Worm (Caenorhabditis elegans) whole organism, L2 larva: ENCODE results near the gene F21H7.12.

Source experiments
- Y55F3AM.14 ChIP-seq: fragments of 200-800 bp; sonication (Bioruptor generic); optimal IDR thresholded peaks from 2 replicates; lab custom pipeline; 2018; ENCODE audit warnings: mild to moderate bottlenecking, missing genetic modification characterization, missing compliant biosample characterization
- aly-2 ChIP-seq: fragments of 150-350 bp; optimal IDR thresholded peaks from 2 replicates; lab custom pipeline; 2014; ENCODE audit warnings: missing biosample characterization, missing genetic modification characterization
- ama-1 ChIP-seq: fragments of 150-350 bp; optimal IDR thresholded peaks from 2 replicates; lab custom pipeline; 2018; ENCODE audit warnings: inconsistent platforms
- blmp-1 ChIP-seq: sonication (generic microtip); optimal IDR thresholded peaks from 2 replicates; lab custom pipeline; 2017; ENCODE audit warnings: missing genetic modification characterization, mild to moderate bottlenecking, missing compliant biosample characterization, antibody characterized with exemption, moderate library complexity; ENCODE audit not compliant: insufficient read depth
- crh-2 ChIP-seq: sonication (generic microtip); optimal IDR thresholded peaks from 2 replicates; lab custom pipeline; 2017; ENCODE audit warnings: missing biosample characterization, missing genetic modification characterization
- dmd-4 ChIP-seq: sonication (generic microtip); optimal IDR thresholded peaks from 2 replicates; lab custom pipeline; 2017; ENCODE audit warnings: missing biosample characterization, missing genetic modification characterization
- egl-27 ChIP-seq: sonication (generic microtip); optimal IDR thresholded peaks from 3 replicates; lab custom pipeline; 2017; ENCODE audit warnings: missing biosample characterization, missing genetic modification reagents, missing genetic modification characterization
- elt-1 ChIP-seq: fragments of 150-350 bp; optimal IDR thresholded peaks from 2 replicates; lab custom pipeline; 2014; ENCODE audit warnings: missing biosample characterization, missing genetic modification characterization
- fos-1 ChIP-seq: fragments of 150-350 bp; optimal IDR thresholded peaks from 2 replicates; lab custom pipeline; 2014; ENCODE audit warnings: missing biosample characterization, missing genetic modification characterization
- gmeb-1 ChIP-seq: fragments of 150-350 bp; optimal IDR thresholded peaks from 2 replicates; lab custom pipeline; 2014; ENCODE audit warnings: missing biosample characterization, missing genetic modification characterization
- lin-11 ChIP-seq: fragments of 150-350 bp; sonication (generic microtip); optimal IDR thresholded peaks from 2 replicates; lab custom pipeline; 2014; ENCODE audit warnings: missing biosample characterization, missing genetic modification characterization, inconsistent platforms, mixed read lengths
- lin-13 ChIP-seq: fragments of 150-350 bp; optimal IDR thresholded peaks from 2 replicates; lab custom pipeline; 2014; ENCODE audit warnings: missing biosample characterization, missing genetic modification reagents, missing genetic modification characterization
- lin-39 ChIP-seq: fragments of 150-350 bp; optimal IDR thresholded peaks from 2 replicates; lab custom pipeline; 2014; ENCODE audit warnings: missing biosample characterization, missing genetic modification reagents, missing genetic modification characterization
- lsy-2 ChIP-seq, 2 experiments: fragments of 150-350 bp in 1 of 2; sonication (generic microtip) in 1 of 2; optimal IDR thresholded peaks; 2 replicates each; lab custom pipeline; 2014 to 2017; ENCODE audit warnings: missing biosample characterization in 2 of 2, missing genetic modification characterization in 2 of 2
- mab-5 ChIP-seq: fragments of 150-350 bp; optimal IDR thresholded peaks from 2 replicates; lab custom pipeline; 2014; ENCODE audit warnings: missing biosample characterization, missing genetic modification characterization
- mbf-1 ChIP-seq: sonication (generic microtip); optimal IDR thresholded peaks from 2 replicates; lab custom pipeline; 2017; ENCODE audit warnings: missing biosample characterization, missing genetic modification characterization
- nhr-10 ChIP-seq: sonication (generic microtip); optimal IDR thresholded peaks from 2 replicates; lab custom pipeline; 2017; ENCODE audit warnings: missing biosample characterization, missing genetic modification characterization
- nhr-11 ChIP-seq: fragments of 150-350 bp; optimal IDR thresholded peaks from 2 replicates; lab custom pipeline; 2014; ENCODE audit warnings: missing biosample characterization, missing genetic modification characterization
- nhr-12 ChIP-seq: fragments of 150-350 bp; optimal IDR thresholded peaks from 2 replicates; lab custom pipeline; 2014; ENCODE audit warnings: missing biosample characterization, missing genetic modification characterization
- nhr-129 ChIP-seq: fragments of 150-350 bp; optimal IDR thresholded peaks from 2 replicates; lab custom pipeline; 2014; ENCODE audit warnings: missing biosample characterization, missing genetic modification characterization
- nhr-23 ChIP-seq: fragments of 150-350 bp; optimal IDR thresholded peaks from 2 replicates; lab custom pipeline; 2014; ENCODE audit warnings: missing biosample characterization, missing genetic modification reagents, missing genetic modification characterization
- nhr-237 ChIP-seq: fragments of 150-350 bp; optimal IDR thresholded peaks from 2 replicates; lab custom pipeline; 2014; ENCODE audit warnings: missing biosample characterization, missing genetic modification characterization
- nhr-25 ChIP-seq: fragments of 150-350 bp; sonication (generic microtip); optimal IDR thresholded peaks from 3 replicates; lab custom pipeline; 2014; ENCODE audit warnings: missing biosample characterization, missing genetic modification characterization
- nhr-6 ChIP-seq: fragments of 150-350 bp; optimal IDR thresholded peaks from 2 replicates; lab custom pipeline; 2014; ENCODE audit warnings: missing biosample characterization, missing genetic modification characterization
- peb-1 ChIP-seq: fragments of 150-350 bp; optimal IDR thresholded peaks from 2 replicates; lab custom pipeline; 2014; ENCODE audit warnings: missing biosample characterization, missing genetic modification characterization
- sem-4 ChIP-seq: fragments of 150-350 bp; optimal IDR thresholded peaks from 2 replicates; lab custom pipeline; 2014; ENCODE audit warnings: missing biosample characterization, missing genetic modification reagents, missing genetic modification characterization
- skn-1 ChIP-seq: sonication (generic microtip); optimal IDR thresholded peaks from 2 replicates; lab custom pipeline; 2017; ENCODE audit warnings: missing biosample characterization, missing genetic modification characterization
- sma-9 ChIP-seq, 2 experiments: fragments of 150-350 bp in 1 of 2; sonication (generic microtip) in 1 of 2; optimal IDR thresholded peaks; 2 replicates each; lab custom pipeline; 2014 to 2016; ENCODE audit warnings: missing genetic modification characterization in 2 of 2, mild to moderate bottlenecking in 1 of 2, missing biosample characterization in 1 of 2, missing compliant biosample characterization in 1 of 2, missing genetic modification reagents in 1 of 2, moderate library complexity in 1 of 2
- snpc-4 ChIP-seq: fragments of 150-350 bp; optimal IDR thresholded peaks from 2 replicates; lab custom pipeline; 2014; ENCODE audit warnings: missing biosample characterization, missing genetic modification characterization
- unc-39 ChIP-seq: fragments of 150-350 bp; optimal IDR thresholded peaks from 2 replicates; lab custom pipeline; 2014; ENCODE audit warnings: missing biosample characterization, missing genetic modification characterization
- unc-62 ChIP-seq: fragments of 150-350 bp; optimal IDR thresholded peaks from 2 replicates; lab custom pipeline; 2014; ENCODE audit warnings: missing biosample characterization, missing genetic modification reagents, missing genetic modification characterization
- zag-1 ChIP-seq: fragments of 150-350 bp; optimal IDR thresholded peaks from 2 replicates; lab custom pipeline; 2014; ENCODE audit warnings: missing biosample characterization, missing genetic modification characterization
- ztf-1 ChIP-seq: fragments of 200-800 bp; sonication (Bioruptor generic); conservative IDR thresholded peaks from 2 replicates; pipeline ENCODE4 v1.3.6; 2022; ENCODE audit warnings: missing genetic modification characterization, missing compliant biosample characterization
- ztf-11 ChIP-seq: sonication (generic microtip); optimal IDR thresholded peaks from 2 replicates; lab custom pipeline; 2017; ENCODE audit warnings: missing biosample characterization, missing genetic modification characterization
- ztf-4 ChIP-seq: fragments of 150-350 bp; optimal IDR thresholded peaks from 2 replicates; lab custom pipeline; 2014; ENCODE audit warnings: missing biosample characterization, missing genetic modification characterization

F21H7.12 gene

DNA sequence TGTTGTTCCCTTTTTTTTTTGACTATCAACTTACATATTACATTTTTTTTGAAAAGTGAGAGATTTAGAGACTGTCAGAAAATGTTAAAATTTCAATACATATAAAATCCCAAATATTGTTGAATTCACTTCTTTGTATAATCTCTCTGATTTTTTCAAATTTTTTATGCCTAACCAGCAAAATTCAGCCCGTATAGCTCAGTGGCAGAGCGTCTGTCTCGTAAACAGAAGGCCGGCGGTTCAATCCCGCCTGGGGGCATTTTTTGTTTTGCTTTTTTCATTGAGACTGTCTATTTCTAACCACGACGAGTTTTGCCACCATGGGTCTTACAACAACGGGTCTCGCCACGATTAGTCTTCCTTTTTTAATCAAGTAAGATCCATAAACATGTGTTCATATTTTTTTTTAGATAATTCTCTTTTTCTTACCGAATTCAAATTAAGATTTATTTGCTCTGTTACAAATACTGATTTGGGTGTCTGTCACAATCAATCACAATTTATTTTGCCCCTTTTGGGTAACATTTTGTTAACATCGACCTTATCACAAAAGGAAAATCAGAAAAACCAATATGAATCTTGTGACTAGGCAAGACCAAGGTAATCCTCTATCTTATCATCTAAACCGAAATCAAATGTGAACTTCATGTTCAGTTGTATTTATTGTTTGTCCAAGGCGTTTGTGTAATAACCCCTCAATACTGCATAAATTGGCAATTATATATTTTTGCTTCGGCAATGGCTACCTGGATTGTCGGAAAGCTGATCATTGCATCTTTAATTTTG lies 10.8 kb upstream of the F21H7.12 start, which contains the start of gene glc-1:
Gene glc-1 (plus strand): TSS at position 663 of the 786 bp plus-strand sequence.
- peak; percentile 36 for TF ChIP-seq sma-9 (GFP tag; optimal IDR thresholded peaks at IDR 0.05; lab: Kevin White, UChicago)
- TF ChIP-seq sma-9 (tag; optimal IDR thresholded peaks at IDR 0.05; lab: Kevin White, UChicago): no peak
- no peak for TF ChIP-seq peb-1 (tag; lab: Kevin White, UChicago)

DNA sequence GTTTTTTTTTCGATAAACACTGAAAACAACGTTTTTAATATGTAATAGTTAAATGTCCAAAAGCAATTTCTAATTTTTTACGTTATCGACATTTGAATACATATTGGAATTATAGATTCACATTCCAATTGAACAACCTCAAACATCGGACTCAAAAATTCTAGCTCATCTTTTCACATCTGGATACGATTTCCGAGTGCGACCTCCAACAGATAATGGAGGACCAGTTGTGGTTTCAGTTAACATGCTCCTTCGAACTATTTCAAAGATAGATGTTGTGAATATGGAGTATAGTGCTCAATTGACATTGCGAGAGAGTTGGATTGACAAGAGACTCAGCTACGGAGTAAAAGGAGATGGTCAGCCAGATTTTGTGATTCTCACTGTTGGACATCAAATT lies 9.9 kb upstream of the F21H7.12 start:
- no peak for TF ChIP-seq elt-1 (tag; lab: Kevin White, UChicago)

DNA sequence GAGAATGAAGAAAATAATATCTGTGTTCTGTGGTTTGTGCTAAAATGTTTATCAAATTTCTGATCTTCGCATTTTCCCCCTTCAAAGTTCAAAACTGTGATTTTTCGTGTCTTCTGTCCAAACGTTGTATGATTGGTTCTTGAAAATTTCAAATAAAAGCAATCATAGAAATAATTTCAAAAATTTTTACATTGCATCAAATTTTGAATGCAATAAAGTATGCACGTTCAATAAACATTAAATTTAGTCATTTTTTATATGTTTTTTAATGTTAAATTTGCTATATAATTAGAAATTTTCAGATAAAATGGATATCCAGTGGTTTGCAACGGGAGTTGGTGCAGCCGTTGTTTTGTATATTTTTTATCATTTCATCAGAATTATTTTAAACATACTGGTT lies 5.9 kb upstream of the F21H7.12 start, which contains the start of gene stdh-2:
Gene stdh-2 (plus strand): TSS at position 301 of the 400 bp plus-strand sequence.
- no peak for TF ChIP-seq nhr-11 (tag; lab: Kevin White, UChicago)
- TF ChIP-seq nhr-129: no peak
- TF ChIP-seq snpc-4 (tag; lab: Kevin White, UChicago): no peak
- TF ChIP-seq sem-4 (tag; lab: Kevin White, UChicago): no peak
- no peak for TF ChIP-seq ztf-11 (tag; lab: Kevin White, UChicago)
- no peak for TF ChIP-seq ztf-1 (GFP tag; lab: Robert Waterston, UW)
- TF ChIP-seq unc-39 (tag; lab: Kevin White, UChicago): no peak
- no peak for TF ChIP-seq nhr-6 (tag; lab: Kevin White, UChicago)
- no peak for TF ChIP-seq aly-2 (tag; lab: Kevin White, UChicago)
- no peak for TF ChIP-seq Y55F3AM.14
- TF ChIP-seq lin-13 (GFP tag; lab: Kevin White, UChicago): no peak
- no peak for TF ChIP-seq mbf-1
- no peak for TF ChIP-seq mab-5 (tag; lab: Kevin White, UChicago)
- no peak for TF ChIP-seq nhr-25 (tag; lab: Kevin White, UChicago)
- TF ChIP-seq egl-27 (tag; lab: Kevin White, UChicago): no peak
- no peak for TF ChIP-seq lin-39
- TF ChIP-seq blmp-1 (tag; lab: Kevin White, UChicago): no peak
- TF ChIP-seq zag-1: no peak

DNA sequence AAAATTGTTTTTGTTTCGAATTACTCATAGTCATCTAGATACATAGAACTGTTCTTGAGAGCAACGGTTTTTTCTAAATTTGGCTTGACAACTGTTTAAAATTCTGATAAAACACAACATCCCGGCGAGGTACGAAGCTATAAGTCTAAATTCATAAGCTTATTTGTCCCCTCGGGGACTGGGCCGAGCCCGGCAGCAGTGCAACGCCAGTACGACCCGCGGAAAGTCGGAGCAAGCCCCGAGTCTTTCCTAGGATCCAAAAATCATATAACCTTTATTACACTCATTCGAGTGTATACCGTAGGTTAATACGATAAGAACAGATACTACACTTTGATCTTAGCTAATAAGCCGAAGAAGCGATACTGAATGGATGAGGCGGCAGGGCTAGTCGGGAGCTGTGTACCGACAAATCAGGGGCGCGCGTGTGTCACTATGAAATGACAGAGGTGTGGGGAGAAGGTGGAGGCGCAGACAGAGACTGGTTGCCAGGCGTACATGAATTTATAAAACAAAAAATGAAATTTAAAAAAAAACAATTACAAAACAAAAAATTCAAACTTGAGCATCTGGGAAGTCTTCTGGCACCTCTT lies 4.3 kb upstream of the F21H7.12 start:
- TF ChIP-seq ama-1 (lab: Kevin White, UChicago): no peak
- TF ChIP-seq ztf-4 (tag; lab: Kevin White, UChicago): no peak
- TF ChIP-seq sma-9 (GFP tag; optimal IDR thresholded peaks at IDR 0.05; lab: Kevin White, UChicago): peak; percentile 1
- no peak for TF ChIP-seq sma-9 (tag; optimal IDR thresholded peaks at IDR 0.05; lab: Kevin White, UChicago)
- TF ChIP-seq lin-11 (tag; lab: Kevin White, UChicago): no peak
- TF ChIP-seq crh-2 (tag; lab: Kevin White, UChicago): no peak
- TF ChIP-seq snpc-4 (tag; lab: Kevin White, UChicago): peak; percentile 21

DNA sequence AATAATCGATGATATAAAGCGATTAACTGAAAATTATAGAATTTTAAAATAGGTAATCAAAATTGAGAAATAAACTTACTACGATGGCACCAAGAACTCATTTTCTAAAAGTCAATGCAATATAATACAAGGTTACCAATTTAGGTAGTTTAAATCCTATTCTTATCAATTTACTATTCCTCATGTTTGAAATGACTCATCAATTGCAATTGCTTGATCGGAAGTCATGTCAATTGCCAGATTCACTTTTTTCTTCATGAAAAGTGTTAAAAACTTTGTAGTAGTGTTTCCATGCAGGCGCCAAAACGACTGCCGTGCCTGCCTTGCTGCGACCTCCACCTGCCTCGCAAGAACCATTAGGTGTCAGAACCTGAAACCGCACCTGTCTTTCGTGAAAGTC lies 3.4 kb upstream of the F21H7.12 start, which contains the start of gene F11A5.13:
Gene F11A5.13 (minus strand): TSS at position 101 of the 400 bp plus-strand sequence.
- no peak for TF ChIP-seq ztf-11 (tag; lab: Kevin White, UChicago)
- TF ChIP-seq skn-1 (tag; lab: Kevin White, UChicago): no peak
- TF ChIP-seq sma-9 (GFP tag; optimal IDR thresholded peaks at IDR 0.05; lab: Kevin White, UChicago): no peak
- no peak for TF ChIP-seq sma-9 (tag; optimal IDR thresholded peaks at IDR 0.05; lab: Kevin White, UChicago)
- no peak for TF ChIP-seq lin-39
- no peak for TF ChIP-seq nhr-129
- TF ChIP-seq Y55F3AM.14: no peak
- no peak for TF ChIP-seq lin-11 (tag; lab: Kevin White, UChicago)
- TF ChIP-seq lsy-2 (tag; optimal IDR thresholded peaks at IDR 0.05; lab: Kevin White, UChicago): no peak
- no peak for TF ChIP-seq nhr-12
- TF ChIP-seq gmeb-1 (tag; lab: Kevin White, UChicago): no peak
- no peak for TF ChIP-seq dmd-4 (tag; lab: Kevin White, UChicago)
- no peak for TF ChIP-seq peb-1 (tag; lab: Kevin White, UChicago)
- no peak for TF ChIP-seq egl-27 (tag; lab: Kevin White, UChicago)
- TF ChIP-seq unc-62 (GFP tag; lab: Kevin White, UChicago): no peak
- TF ChIP-seq fos-1 (tag; lab: Kevin White, UChicago): no peak
- TF ChIP-seq mab-5 (tag; lab: Kevin White, UChicago): no peak
- TF ChIP-seq nhr-237: no peak
- TF ChIP-seq nhr-23: no peak
- TF ChIP-seq nhr-10: no peak
